Worm (Caenorhabditis elegans) whole organism, L4/young adult: ENCODE results near the gene BE10.4.

ENCODE experiments used
- W03F9.2 ChIP-seq: fragments of 150-350 bp; optimal IDR thresholded peaks from 2 replicates; lab custom pipeline; 2014; ENCODE audit warnings: missing biosample characterization, missing genetic modification characterization
- dao-5 ChIP-seq: sonication (generic microtip); optimal IDR thresholded peaks from 2 replicates; lab custom pipeline; 2016; ENCODE audit warnings: missing genotype, missing genetic modification characterization, moderate library complexity, missing compliant biosample characterization
- him-1 ChIP-seq: sonication (generic microtip); optimal IDR thresholded peaks from 2 replicates; lab custom pipeline; 2016; ENCODE audit warnings: missing genotype, missing genetic modification reagents, missing genetic modification characterization, missing compliant biosample characterization

DNA sequence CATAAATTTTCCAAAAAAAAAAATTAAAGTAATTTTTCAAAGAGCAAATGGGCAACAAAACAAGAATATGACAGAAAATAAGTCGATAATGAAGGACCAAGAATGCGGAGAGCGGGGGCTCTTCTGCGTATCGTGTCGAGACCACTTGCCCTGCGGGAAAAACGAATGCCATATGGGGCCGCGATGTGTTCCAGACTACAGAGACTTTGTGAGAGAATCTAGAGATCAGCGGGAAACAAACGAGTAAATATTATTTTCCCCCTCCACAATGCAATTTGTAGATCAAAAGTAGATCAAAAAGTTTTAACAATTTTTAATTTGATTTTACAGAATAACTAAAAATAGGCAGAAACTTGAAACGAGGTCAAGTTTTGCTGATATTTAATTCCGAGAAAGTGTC, 26.9 kb downstream of the BE10.4 start:
- TF ChIP-seq him-1 (tag; lab: Kevin White, UChicago) (no peak), dao-5 (no peak), W03F9.2 (no peak)
